Worm (Caenorhabditis elegans): Measurements from ENCODE around the gene C53D6.4.

Gene C53D6.4

ce11 chrIV:9001184-9001583 is 19.6 kb downstream of the C53D6.4 start:
- TF ChIP-seq crh-2 (tag; optimal IDR thresholded peaks at IDR 0.05) (no peak), unc-62 (GFP tag; optimal IDR thresholded peaks at IDR 0.05) (no peak), ztf-11 (tag; optimal IDR thresholded peaks at IDR 0.05) (no peak), snpc-4 (tag; optimal IDR thresholded peaks at IDR 0.05) (peak; percentile 10), skn-1 (tag; optimal IDR thresholded peaks at IDR 0.05) (no peak)

ce11 chrIV:9000664-9001063 is 20.1 kb downstream of the C53D6.4 start:
- TF ChIP-seq gmeb-1 (tag; optimal IDR thresholded peaks at IDR 0.05) (no peak), nhr-12 (tag; optimal IDR thresholded peaks at IDR 0.05) (no peak), skn-1 (tag; optimal IDR thresholded peaks at IDR 0.05) (no peak), sma-3 (GFP tag; optimal IDR thresholded peaks at IDR 0.05) (no peak), unc-62 (GFP tag; optimal IDR thresholded peaks at IDR 0.05) (no peak), sma-9 (GFP tag; optimal IDR thresholded peaks at IDR 0.05) (no peak), sma-9 (tag; optimal IDR thresholded peaks at IDR 0.05) (no peak), nhr-11 (tag; optimal IDR thresholded peaks at IDR 0.05) (no peak), snpc-4 (tag; optimal IDR thresholded peaks at IDR 0.05) (no peak), elt-1 (tag; optimal IDR thresholded peaks at IDR 0.05) (no peak), nhr-10 (tag; optimal IDR thresholded peaks at IDR 0.05) (no peak), ceh-16 (tag; optimal IDR thresholded peaks at IDR 0.05) (no peak), C34F6.9 (tag; optimal IDR thresholded peaks at IDR 0.05) (no peak), lin-11 (tag; optimal IDR thresholded peaks at IDR 0.05) (no peak), nhr-23 (tag; optimal IDR thresholded peaks at IDR 0.05) (no peak), unc-55 (GFP tag; optimal IDR thresholded peaks at IDR 0.05) (no peak)

- TF ChIP-seq mab-5 (tag; optimal IDR thresholded peaks at IDR 0.05) (no peak), lin-11 (tag; optimal IDR thresholded peaks at IDR 0.05) (no peak), nhr-23 (tag; optimal IDR thresholded peaks at IDR 0.05) (no peak)
Measured at ce11 chrIV:8994487-8994886, 26.3 kb downstream of the C53D6.4 start.

ce11 chrIV:8992786-8993185 is 28.0 kb downstream of the C53D6.4 start, which contains the start of gene mltn-12:
Gene mltn-12, plus strand, starts transcription at chrIV:8993086.
- TF ChIP-seq unc-62 (GFP tag; optimal IDR thresholded peaks at IDR 0.05), result no peak
- no peak for TF ChIP-seq egl-27 (tag; optimal IDR thresholded peaks at IDR 0.05)
- TF ChIP-seq nhr-10 (tag; optimal IDR thresholded peaks at IDR 0.05), result no peak

- TF ChIP-seq mab-5 (tag; optimal IDR thresholded peaks at IDR 0.05), result no peak
- no peak for TF ChIP-seq peb-1 (tag; optimal IDR thresholded peaks at IDR 0.05)
- TF ChIP-seq skn-1 (tag; optimal IDR thresholded peaks at IDR 0.05), result no peak
- no peak for TF ChIP-seq lsy-2 (tag; optimal IDR thresholded peaks at IDR 0.05)
- TF ChIP-seq F13H6.1 (tag; optimal IDR thresholded peaks at IDR 0.05), result no peak
- TF ChIP-seq nhr-12 (tag; optimal IDR thresholded peaks at IDR 0.05), result no peak
- peak; percentile 30 for TF ChIP-seq fos-1 (tag; optimal IDR thresholded peaks at IDR 0.05)
- peak; percentile 34 for TF ChIP-seq C34F6.9 (tag; optimal IDR thresholded peaks at IDR 0.05)
- TF ChIP-seq nhr-237 (tag; optimal IDR thresholded peaks at IDR 0.05), result no peak
- TF ChIP-seq ceh-16 (tag; optimal IDR thresholded peaks at IDR 0.05), result no peak
- TF ChIP-seq nhr-77 (tag; optimal IDR thresholded peaks at IDR 0.05), result no peak
- no peak for TF ChIP-seq egl-27 (tag; optimal IDR thresholded peaks at IDR 0.05)
- no peak for TF ChIP-seq sem-4 (tag; optimal IDR thresholded peaks at IDR 0.05)
- no peak for TF ChIP-seq unc-62 (GFP tag; optimal IDR thresholded peaks at IDR 0.05)
- TF ChIP-seq ceh-82 (tag; optimal IDR thresholded peaks at IDR 0.05), result no peak
- no peak for TF ChIP-seq ztf-1 (GFP tag; conservative IDR thresholded peaks at IDR 0.05)
- no peak for TF ChIP-seq sma-3 (GFP tag; optimal IDR thresholded peaks at IDR 0.05)
- no peak for TF ChIP-seq ZK546.5 (tag; optimal IDR thresholded peaks at IDR 0.05)
- no peak for TF ChIP-seq alr-1 (tag; optimal IDR thresholded peaks at IDR 0.05)
- no peak for TF ChIP-seq dmd-4 (tag; optimal IDR thresholded peaks at IDR 0.05)
- TF ChIP-seq sma-9 (GFP tag; optimal IDR thresholded peaks at IDR 0.05), result peak; percentile 24
- no peak for TF ChIP-seq sma-9 (tag; optimal IDR thresholded peaks at IDR 0.05)
- TF ChIP-seq gmeb-1 (tag; optimal IDR thresholded peaks at IDR 0.05), result no peak
- TF ChIP-seq unc-55 (GFP tag; optimal IDR thresholded peaks at IDR 0.05), result no peak
- peak; percentile 69 for TF ChIP-seq crh-2 (tag; optimal IDR thresholded peaks at IDR 0.05)
Measured at ce11 chrIV:8986761-8987316, 33.9 kb downstream of the C53D6.4 start, which contains the start of gene bre-1. Gene bre-1, plus strand, starts transcription at chrIV:8987266.

- TF ChIP-seq dmd-4 (tag; optimal IDR thresholded peaks at IDR 0.05) (no peak), nhr-77 (tag; optimal IDR thresholded peaks at IDR 0.05) (no peak), nhr-11 (tag; optimal IDR thresholded peaks at IDR 0.05) (no peak), unc-55 (GFP tag; optimal IDR thresholded peaks at IDR 0.05) (no peak), nhr-129 (tag; optimal IDR thresholded peaks at IDR 0.05) (no peak), ceh-16 (tag; optimal IDR thresholded peaks at IDR 0.05) (no peak), ZK546.5 (tag; optimal IDR thresholded peaks at IDR 0.05) (no peak), zag-1 (tag; optimal IDR thresholded peaks at IDR 0.05) (no peak), egl-27 (tag; optimal IDR thresholded peaks at IDR 0.05) (no peak), snpc-4 (tag; optimal IDR thresholded peaks at IDR 0.05) (no peak), aly-2 (tag; optimal IDR thresholded peaks at IDR 0.05) (no peak), C34F6.9 (tag; optimal IDR thresholded peaks at IDR 0.05) (no peak)
Measured at ce11 chrIV:8984566-8984965, 36.2 kb downstream of the C53D6.4 start, which contains the start of gene nstp-1. Gene nstp-1, plus strand, starts transcription at chrIV:8984866.
